Worm (Caenorhabditis elegans): ENCODE data around the gene F44E2.6.
A peak's percentile ranks its signal among the peaks of the same experiment; 100 is the strongest.

The F44E2.6 gene

ce11 chrIII:8888956-8889355 is 43.9 kb upstream of the F44E2.6 start, which contains the start of gene ZK637.14:
TSS of gene ZK637.14 (minus strand) at chrIII:8889156.
- TF ChIP-seq daf-19 (GFP tag; conservative IDR thresholded peaks at IDR 0.05) (no peak), mes-2 (tag; optimal IDR thresholded peaks at IDR 0.05; ENCODE audit: poor library complexity, severe bottlenecking) (peak; percentile 59), lin-29 (GFP tag; IDR thresholded peaks at IDR 0.05) (no peak), lin-13 (GFP tag; optimal IDR thresholded peaks at IDR 0.05) (peak; percentile 25), nhr-11 (tag; optimal IDR thresholded peaks at IDR 0.05) (peak; percentile 32), rbr-2 (tag; optimal IDR thresholded peaks at IDR 0.05) (peak; percentile 31), nhr-237 (tag; optimal IDR thresholded peaks at IDR 0.05) (no peak), dpl-1 (GFP tag; optimal IDR thresholded peaks at IDR 0.05) (peak; percentile 55), hif-1 (tag; optimal IDR thresholded peaks at IDR 0.05) (peak in 1 of 2 experiments; percentile 27), daf-16 (GFP tag; optimal IDR thresholded peaks at IDR 0.05) (no peak), daf-16 (tag; optimal IDR thresholded peaks at IDR 0.05) (peak; percentile 28), aha-1 (tag) (peak; percentile 89), lsy-2 (tag; optimal IDR thresholded peaks at IDR 0.05) (peak; percentile 16 to 81), T20F7.1 (GFP tag; optimal IDR thresholded peaks at IDR 0.05) (no peak), nhr-48 (tag; optimal IDR thresholded peaks at IDR 0.05) (no peak), mep-1 (tag; optimal IDR thresholded peaks at IDR 0.05) (peak; percentile 59), hlh-11 (tag; optimal IDR thresholded peaks at IDR 0.05) (peak; percentile 51), arid-1 (GFP tag; conservative IDR thresholded peaks at IDR 0.05) (no peak), dve-1 (tag; optimal IDR thresholded peaks at IDR 0.05; ENCODE audit: insufficient read depth) (peak; percentile 69), nhr-10 (tag; optimal IDR thresholded peaks at IDR 0.05) (no peak), lim-7 (GFP tag; IDR thresholded peaks at IDR 0.05) (no peak), snpc-1.2 (GFP tag; IDR thresholded peaks at IDR 0.05) (no peak), mdl-1 (tag; optimal IDR thresholded peaks at IDR 0.05) (peak in 1 of 2 experiments; percentile 3), attf-4 (tag; optimal IDR thresholded peaks at IDR 0.05) (no peak), tra-1 (GFP tag; IDR thresholded peaks at IDR 0.05) (no peak), ceh-62 (tag; optimal IDR thresholded peaks at IDR 0.05) (no peak), hlh-30 (tag; optimal IDR thresholded peaks at IDR 0.05; ENCODE audit: insufficient read depth) (peak; percentile 92), unc-62 (GFP tag; optimal IDR thresholded peaks at IDR 0.05 in 1 of 2) (no peak), unc-62 (tag; optimal IDR thresholded peaks at IDR 0.05) (no peak), fos-1 (tag; optimal IDR thresholded peaks at IDR 0.05) (no peak), pha-4 (GFP tag; IDR thresholded peaks at IDR 0.05) (no peak), pha-4 (tag; optimal IDR thresholded peaks at IDR 0.05) (peak; percentile 69), duxl-1 (tag; optimal IDR thresholded peaks at IDR 0.05; ENCODE audit: poor library complexity) (no peak), mxl-3 (GFP tag; optimal IDR thresholded peaks at IDR 0.05) (peak; percentile 53)

- no peak for TF ChIP-seq vab-7 (GFP tag; IDR thresholded peaks at IDR 0.05)
- TF ChIP-seq Y75B8A.6 (GFP tag; IDR thresholded peaks at IDR 0.05): no peak
- no peak for TF ChIP-seq lin-15B (tag; optimal IDR thresholded peaks at IDR 0.05)
- no peak for TF ChIP-seq skn-1 (tag; optimal IDR thresholded peaks at IDR 0.05)
- TF ChIP-seq dve-1 (tag; optimal IDR thresholded peaks at IDR 0.05; ENCODE audit: insufficient read depth): peak; percentile 98
- no peak for TF ChIP-seq nhr-76 (tag; optimal IDR thresholded peaks at IDR 0.05)
- no peak for TF ChIP-seq egl-27 (tag; optimal IDR thresholded peaks at IDR 0.05)
- no peak for TF ChIP-seq daf-19 (GFP tag; conservative IDR thresholded peaks at IDR 0.05)
- TF ChIP-seq fkh-10 (GFP tag; optimal IDR thresholded peaks at IDR 0.05): peak; percentile 37
- no peak for TF ChIP-seq jun-1 (tag; optimal IDR thresholded peaks at IDR 0.05)
- TF ChIP-seq attf-4 (tag; optimal IDR thresholded peaks at IDR 0.05): no peak
- no peak for TF ChIP-seq nhr-41 (GFP tag; IDR thresholded peaks at IDR 0.05)
- TF ChIP-seq spr-1 (tag; optimal IDR thresholded peaks at IDR 0.05): peak; percentile 77
- TF ChIP-seq rbr-2 (tag; optimal IDR thresholded peaks at IDR 0.05): peak; percentile 86
- TF ChIP-seq D1046.2 (GFP tag; IDR thresholded peaks at IDR 0.05): 0 out of 2 replicates have a peak, but pooled peaks have one; percentile 11
- TF ChIP-seq mxl-2 (GFP tag; conservative IDR thresholded peaks at IDR 0.05): no peak
- no peak for TF ChIP-seq dmd-8 (GFP tag; IDR thresholded peaks at IDR 0.05)
- TF ChIP-seq set-16 (GFP tag; IDR thresholded peaks at IDR 0.05): no peak
- peak; percentile 52 for TF ChIP-seq duxl-1 (tag; optimal IDR thresholded peaks at IDR 0.05; ENCODE audit: poor library complexity)
- no peak for TF ChIP-seq snpc-1.2 (GFP tag; IDR thresholded peaks at IDR 0.05)
- TF ChIP-seq R02D3.7 (tag; optimal IDR thresholded peaks at IDR 0.05): no peak
- TF ChIP-seq dmd-6 (GFP tag; IDR thresholded peaks at IDR 0.05): peak; percentile 91
- TF ChIP-seq aha-1 (tag): no peak
- peak; percentile 80 for TF ChIP-seq T26A8.4 (GFP tag; IDR thresholded peaks at IDR 0.05)
These were observed 42.3 kb upstream of the F44E2.6 start, which contains the start of gene famh-136 for ce11 chrIII:8887184-8887801. TSS of gene famh-136 (plus strand) at chrIII:8887751.

Data from whole organism, L4 larva.